Worm (Caenorhabditis elegans) whole organism, late embryonic: ENCODE results near the gene clc-12.

ENCODE experiments used
- C08G9.2 ChIP-seq: sonication (generic microtip); optimal IDR thresholded peaks from 2 replicates; lab custom pipeline; 2016; ENCODE audit warnings: mild to moderate bottlenecking, missing genetic modification characterization, moderate library complexity, missing compliant biosample characterization
- F13H6.1 ChIP-seq: sonication (generic microtip); optimal IDR thresholded peaks from 2 replicates; lab custom pipeline; 2016; ENCODE audit warnings: missing genetic modification characterization, missing compliant biosample characterization
- K02D7.2 ChIP-seq: sonication (generic microtip); optimal IDR thresholded peaks from 2 replicates; lab custom pipeline; 2017; ENCODE audit warnings: mild to moderate bottlenecking, missing genetic modification characterization, missing compliant biosample characterization
- K09A11.1 ChIP-seq: sonication (generic microtip); optimal IDR thresholded peaks from 2 replicates; lab custom pipeline; 2017; ENCODE audit warnings: antibody characterized with exemption, mild to moderate bottlenecking, missing genetic modification characterization, missing compliant biosample characterization; ENCODE audit not compliant: insufficient read depth
- Y22D7AL.16 ChIP-seq: sonication (generic microtip); optimal IDR thresholded peaks from 2 replicates; lab custom pipeline; 2016; ENCODE audit warnings: missing genetic modification characterization, missing compliant biosample characterization
- ahr-1 ChIP-seq: sonication (generic microtip); optimal IDR thresholded peaks from 2 replicates; lab custom pipeline; 2016; ENCODE audit warnings: missing genetic modification characterization, missing compliant biosample characterization
- ama-1 ChIP-seq: fragments of 150-350 bp; optimal IDR thresholded peaks from 2 replicates; lab custom pipeline; 2014
- ceh-14 ChIP-seq: sonication (generic microtip); optimal IDR thresholded peaks from 2 replicates; lab custom pipeline; 2016; ENCODE audit warnings: missing genotype, missing genetic modification characterization, missing compliant biosample characterization
- ceh-18 ChIP-seq: sonication (generic microtip); optimal IDR thresholded peaks from 2 replicates; lab custom pipeline; 2016; ENCODE audit warnings: missing genetic modification characterization, missing compliant biosample characterization
- ceh-30 ChIP-seq: fragments of 150-350 bp; optimal IDR thresholded peaks from 2 replicates; lab custom pipeline; 2014; ENCODE audit warnings: missing biosample characterization, missing genetic modification characterization
- ceh-31 ChIP-seq: sonication (generic microtip); optimal IDR thresholded peaks from 2 replicates; lab custom pipeline; 2016; ENCODE audit warnings: missing genetic modification characterization, missing compliant biosample characterization
- ceh-48 ChIP-seq: sonication (generic microtip); optimal IDR thresholded peaks from 2 replicates; lab custom pipeline; 2016; ENCODE audit warnings: missing genetic modification characterization, inconsistent platforms, missing compliant biosample characterization
- dve-1 ChIP-seq: sonication (generic microtip); optimal IDR thresholded peaks from 2 replicates; lab custom pipeline; 2017; ENCODE audit warnings: antibody characterized with exemption, mild to moderate bottlenecking, missing genetic modification characterization, missing compliant biosample characterization
- elt-2 ChIP-seq: sonication (generic microtip); optimal IDR thresholded peaks from 2 replicates; lab custom pipeline; 2016; ENCODE audit warnings: missing genetic modification reagents, missing genetic modification characterization, missing compliant biosample characterization
- ets-4 ChIP-seq: sonication (generic microtip); optimal IDR thresholded peaks from 2 replicates; lab custom pipeline; 2016; ENCODE audit warnings: missing genetic modification characterization, missing compliant biosample characterization
- fax-1 ChIP-seq: sonication (generic microtip); optimal IDR thresholded peaks from 2 replicates; lab custom pipeline; 2016; ENCODE audit warnings: missing genotype, missing genetic modification characterization, missing compliant biosample characterization
- fkh-10 ChIP-seq: fragments of 150-350 bp; optimal IDR thresholded peaks from 2 replicates; lab custom pipeline; 2014; ENCODE audit warnings: missing biosample characterization, missing genetic modification reagents, missing genetic modification characterization
- hlh-30 ChIP-seq: sonication (generic microtip); optimal IDR thresholded peaks from 2 replicates; lab custom pipeline; 2017; ENCODE audit warnings: antibody characterized with exemption, missing genetic modification characterization, missing compliant biosample characterization; ENCODE audit not compliant: insufficient read depth
- lim-6 ChIP-seq: sonication (generic microtip); optimal IDR thresholded peaks from 2 replicates; lab custom pipeline; 2016; ENCODE audit warnings: missing genetic modification characterization, missing compliant biosample characterization
- lin-11 ChIP-seq: fragments of 200-800 bp; sonication (Bioruptor generic); optimal IDR thresholded peaks from 2 replicates; lab custom pipeline; 2018; ENCODE audit warnings: mild to moderate bottlenecking, missing genetic modification characterization, missing compliant biosample characterization
- nhr-11 ChIP-seq: fragments of 150-350 bp; optimal IDR thresholded peaks from 2 replicates; lab custom pipeline; 2014; ENCODE audit warnings: missing biosample characterization, missing genetic modification characterization
- pag-3 ChIP-seq: sonication (generic microtip); optimal IDR thresholded peaks from 2 replicates; lab custom pipeline; 2016; ENCODE audit warnings: missing compliant biosample characterization, missing genetic modification characterization, borderline replicate concordance
- pat-9 ChIP-seq: fragments of 200-800 bp; sonication (Bioruptor generic); optimal IDR thresholded peaks from 2 replicates; lab custom pipeline; 2018; ENCODE audit warnings: mild to moderate bottlenecking, missing genetic modification characterization, moderate library complexity, missing compliant biosample characterization
- pha-2 ChIP-seq: sonication (generic microtip); optimal IDR thresholded peaks from 2 replicates; lab custom pipeline; 2017; ENCODE audit warnings: mild to moderate bottlenecking, missing genetic modification characterization, missing compliant biosample characterization
- pros-1 ChIP-seq: fragments of 150-350 bp; optimal IDR thresholded peaks from 2 replicates; lab custom pipeline; 2014; ENCODE audit warnings: missing biosample characterization, missing genetic modification reagents, missing genetic modification characterization
- rnt-1 ChIP-seq: sonication (generic microtip); optimal IDR thresholded peaks from 2 replicates; lab custom pipeline; 2016; ENCODE audit warnings: missing genetic modification characterization, missing compliant biosample characterization
- sdc-2 ChIP-seq: sonication (generic microtip); optimal IDR thresholded peaks from 2 replicates; lab custom pipeline; 2016; ENCODE audit warnings: missing genotype, missing genetic modification characterization, missing compliant biosample characterization
- sox-2 ChIP-seq: fragments of 200-800 bp; sonication (Bioruptor generic); IDR thresholded peaks from 2 replicates; pipeline ENCODE4 v1.3.6; 2022; ENCODE audit warnings: missing genetic modification reagents, missing genetic modification characterization, missing compliant biosample characterization
- syd-9 ChIP-seq: sonication (generic microtip); optimal IDR thresholded peaks from 2 replicates; lab custom pipeline; 2016; ENCODE audit warnings: mild to moderate bottlenecking, missing genetic modification characterization, moderate library complexity, missing compliant biosample characterization
- tbx-2 ChIP-seq: sonication (generic microtip); optimal IDR thresholded peaks from 2 replicates; lab custom pipeline; 2016; ENCODE audit warnings: missing genetic modification characterization, missing compliant biosample characterization
- tbx-7 ChIP-seq: sonication (generic microtip); optimal IDR thresholded peaks from 2 replicates; lab custom pipeline; 2016; ENCODE audit warnings: missing genotype, missing genetic modification characterization, missing compliant biosample characterization
- ttx-3 ChIP-seq: sonication (generic microtip); optimal IDR thresholded peaks from 2 replicates; lab custom pipeline; 2016; ENCODE audit warnings: missing genetic modification reagents, missing genetic modification characterization, missing compliant biosample characterization
- unc-55 ChIP-seq: sonication (generic microtip); optimal IDR thresholded peaks from 2 replicates; lab custom pipeline; 2017; ENCODE audit warnings: missing biosample characterization, missing genetic modification reagents, missing genetic modification characterization
- unc-86 ChIP-seq: sonication (generic microtip); optimal IDR thresholded peaks from 2 replicates; lab custom pipeline; 2016; ENCODE audit warnings: missing genetic modification characterization, missing compliant biosample characterization
- zip-5 ChIP-seq: sonication (generic microtip); optimal IDR thresholded peaks from 2 replicates; lab custom pipeline; 2016; ENCODE audit warnings: missing genetic modification characterization, missing compliant biosample characterization

clc-12 gene

ce11 chrV:17019690-17020089, 10.5 kb upstream of the clc-12 start, which contains the start of gene F49H6.17:
TSS of gene F49H6.17 (plus strand) at chrV:17019990.
- TF ChIP-seq syd-9 (tag; lab: Kevin White, UChicago) (no peak), unc-55 (GFP tag; lab: Kevin White, UChicago) (no peak), ceh-31 (tag; lab: Kevin White, UChicago) (no peak), rnt-1 (tag; lab: Kevin White, UChicago) (no peak), ceh-18 (tag; lab: Kevin White, UChicago) (no peak), K02D7.2 (no peak), fkh-10 (no peak)

ce11 chrV:17016787-17017186, 7.6 kb upstream of the clc-12 start, which contains the start of gene srh-97:
TSS of gene srh-97 (plus strand) at chrV:17017087.
- TF ChIP-seq Y22D7AL.16 (tag; lab: Kevin White, UChicago) (no peak), ceh-48 (tag; lab: Kevin White, UChicago) (no peak), ceh-18 (tag; lab: Kevin White, UChicago) (no peak), ttx-3 (no peak), syd-9 (tag; lab: Kevin White, UChicago) (no peak), hlh-30 (tag; lab: Kevin White, UChicago) (no peak), pros-1 (no peak), C08G9.2 (tag; lab: Kevin White, UChicago) (no peak), elt-2 (tag; lab: Kevin White, UChicago) (no peak), rnt-1 (tag; lab: Kevin White, UChicago) (no peak), fax-1 (tag; lab: Kevin White, UChicago) (no peak), lin-11 (tag; lab: Kevin White, UChicago) (no peak), lim-6 (tag; lab: Kevin White, UChicago) (no peak), pag-3 (no peak), K09A11.1 (tag; lab: Kevin White, UChicago) (no peak), sox-2 (GFP tag; lab: Robert Waterston, UW) (no peak), ceh-31 (tag; lab: Kevin White, UChicago) (no peak), nhr-11 (no peak), ceh-14 (no peak)

- TF ChIP-seq unc-86 (tag; lab: Kevin White, UChicago) (no peak), elt-2 (tag; lab: Kevin White, UChicago) (peak; percentile 89), Y22D7AL.16 (tag; lab: Kevin White, UChicago) (no peak)
These were observed 4.9 kb upstream of the clc-12 start, which contains the start of gene clc-13 for ce11 chrV:17014050-17014449. TSS of gene clc-13 (plus strand) at chrV:17014408.

- no peak for TF ChIP-seq Y22D7AL.16 (tag; lab: Kevin White, UChicago)
- no peak for TF ChIP-seq unc-86 (tag; lab: Kevin White, UChicago)
- TF ChIP-seq ama-1 (lab: Kevin White, UChicago): no peak
- TF ChIP-seq ahr-1 (tag; lab: Kevin White, UChicago): no peak
- no peak for TF ChIP-seq pha-2 (tag; lab: Kevin White, UChicago)
- no peak for TF ChIP-seq tbx-2 (tag; lab: Kevin White, UChicago)
- TF ChIP-seq pat-9 (tag; lab: Kevin White, UChicago): no peak
- TF ChIP-seq C08G9.2 (tag; lab: Kevin White, UChicago): no peak
- no peak for TF ChIP-seq dve-1
- TF ChIP-seq lim-6 (tag; lab: Kevin White, UChicago): no peak
- no peak for TF ChIP-seq ets-4 (tag; lab: Kevin White, UChicago)
- no peak for TF ChIP-seq ceh-30 (tag; lab: Kevin White, UChicago)
- TF ChIP-seq tbx-7: no peak
- no peak for TF ChIP-seq sdc-2 (tag; lab: Kevin White, UChicago)
- no peak for TF ChIP-seq zip-5 (tag; lab: Kevin White, UChicago)
- no peak for TF ChIP-seq F13H6.1 (tag; lab: Kevin White, UChicago)
- TF ChIP-seq, all 69 proteins: peak for 0
These were observed 4.0 kb upstream of the clc-12 start, which contains the start of gene clec-241 for ce11 chrV:17013232-17013631. TSS of gene clec-241 (minus strand) at chrV:17013332.
